Worm (Caenorhabditis elegans): ENCODE data around the gene C06H2.7.

DNA sequence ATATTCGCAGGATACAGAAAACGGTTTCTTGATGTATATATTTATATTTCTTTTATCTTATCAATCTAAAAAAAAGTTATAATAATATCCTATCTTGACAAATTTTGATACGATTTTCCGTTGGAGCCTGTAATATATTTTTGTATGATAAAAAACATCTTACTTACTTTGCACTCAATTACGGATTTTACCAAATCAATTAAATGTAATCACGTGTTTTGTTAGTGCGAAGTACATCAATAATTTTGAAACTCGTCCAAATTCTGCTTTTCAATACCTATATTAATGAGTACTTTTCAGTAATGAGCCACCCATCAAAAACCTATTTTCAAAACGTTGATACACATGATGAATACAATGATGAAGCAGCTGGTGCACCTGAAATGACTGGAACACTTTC lies 4.8 kb upstream of the C06H2.7 start, which contains the start of gene T19C4.1:
- TF ChIP-seq elt-3 (tag; optimal IDR thresholded peaks at IDR 0.05) (no peak), blmp-1 (tag; optimal IDR thresholded peaks at IDR 0.05) (no peak), unc-62 (GFP tag; optimal IDR thresholded peaks at IDR 0.05) (no peak)
